Worm (Caenorhabditis elegans) whole organism, late embryonic: ENCODE data around the gene cnnm-5.

ENCODE experiments used
- F13H6.1 ChIP-seq: sonication (generic microtip); optimal IDR thresholded peaks from 2 replicates; lab custom pipeline; 2016; ENCODE audit warnings: missing genetic modification characterization, missing compliant biosample characterization
- K09A11.1 ChIP-seq: sonication (generic microtip); optimal IDR thresholded peaks from 2 replicates; lab custom pipeline; 2017; ENCODE audit warnings: antibody characterized with exemption, mild to moderate bottlenecking, missing genetic modification characterization, missing compliant biosample characterization; ENCODE audit not compliant: insufficient read depth
- dmd-4 ChIP-seq: sonication (generic microtip); optimal IDR thresholded peaks from 2 replicates; lab custom pipeline; 2016; ENCODE audit warnings: borderline replicate concordance, missing genetic modification characterization, missing compliant biosample characterization
- elt-4 ChIP-seq: sonication (generic microtip); optimal IDR thresholded peaks from 2 replicates; lab custom pipeline; 2016; ENCODE audit warnings: missing genetic modification characterization, missing compliant biosample characterization
- fax-1 ChIP-seq: sonication (generic microtip); optimal IDR thresholded peaks from 2 replicates; lab custom pipeline; 2016; ENCODE audit warnings: missing genotype, missing genetic modification characterization, missing compliant biosample characterization
- fkh-10 ChIP-seq: fragments of 150-350 bp; optimal IDR thresholded peaks from 2 replicates; lab custom pipeline; 2014; ENCODE audit warnings: missing biosample characterization, missing genetic modification reagents, missing genetic modification characterization
- hlh-8 ChIP-seq: sonication (generic microtip); optimal IDR thresholded peaks from 2 replicates; lab custom pipeline; 2016; ENCODE audit warnings: missing genotype, missing genetic modification characterization, missing compliant biosample characterization
- lin-11 ChIP-seq: fragments of 200-800 bp; sonication (Bioruptor generic); optimal IDR thresholded peaks from 2 replicates; lab custom pipeline; 2018; ENCODE audit warnings: mild to moderate bottlenecking, missing genetic modification characterization, missing compliant biosample characterization
- ref-2 ChIP-seq: sonication (generic microtip); optimal IDR thresholded peaks from 2 replicates; lab custom pipeline; 2016; ENCODE audit warnings: missing genetic modification characterization, missing compliant biosample characterization
- ttx-3 ChIP-seq: sonication (generic microtip); optimal IDR thresholded peaks from 2 replicates; lab custom pipeline; 2016; ENCODE audit warnings: missing genetic modification reagents, missing genetic modification characterization, missing compliant biosample characterization
- ztf-16 ChIP-seq: sonication (generic microtip); optimal IDR thresholded peaks from 2 replicates; lab custom pipeline; 2017; ENCODE audit warnings: missing genetic modification characterization, missing compliant biosample characterization

- TF ChIP-seq ztf-16, result no peak
- TF ChIP-seq ref-2 (tag; lab: Kevin White, UChicago), result no peak
- TF ChIP-seq dmd-4 (tag; lab: Kevin White, UChicago), result no peak
- TF ChIP-seq fkh-10 (GFP tag; lab: Kevin White, UChicago), result no peak
- no peak for TF ChIP-seq elt-4 (tag; lab: Kevin White, UChicago)
- TF ChIP-seq ttx-3, result no peak
- no peak for TF ChIP-seq fax-1
- TF ChIP-seq F13H6.1 (tag; lab: Kevin White, UChicago), result no peak
- TF ChIP-seq hlh-8 (tag; lab: Kevin White, UChicago), result no peak
- TF ChIP-seq K09A11.1, result no peak
- TF ChIP-seq lin-11, result no peak
These were observed 45.9 kb upstream of the cnnm-5 start for ce11 chrIII:3874895-3875294.
